Fruit fly (Drosophila melanogaster): ENCODE results near the gene CG42854.

DNA sequence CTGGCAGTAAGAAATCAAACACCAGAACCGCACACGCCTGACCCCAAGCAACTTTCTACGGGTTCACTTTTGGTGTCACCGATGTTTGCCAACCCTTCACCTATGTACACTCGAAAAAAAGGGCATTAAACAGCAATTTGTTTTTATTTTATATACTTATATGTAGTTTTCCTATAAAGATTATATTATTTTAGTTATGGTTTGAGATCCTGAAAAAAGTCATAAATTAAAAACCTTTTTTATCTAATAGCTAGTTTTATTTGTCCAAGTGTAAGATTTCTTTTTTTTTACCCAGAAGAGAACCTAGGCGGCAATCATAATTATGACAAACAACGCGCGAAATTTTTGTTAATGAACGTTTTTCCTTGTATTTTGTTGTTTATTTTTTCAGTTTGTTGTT, 46.6 kb upstream of the CG42854 start:
- TF ChIP-seq h (GFP tag; optimal IDR thresholded peaks at IDR 0.05), result no peak
- TF ChIP-seq Hr83 (GFP tag; optimal IDR thresholded peaks at IDR 0.05; ENCODE audit: poor library complexity, severe bottlenecking), result no peak
- no peak for TF ChIP-seq dsf (GFP tag; optimal IDR thresholded peaks at IDR 0.05; ENCODE audit: borderline replicate concordance)
- no peak for TF ChIP-seq CrebA (GFP tag; optimal IDR thresholded peaks at IDR 0.05; ENCODE audit: borderline replicate concordance)
- no peak for TF ChIP-seq Vsx2 (GFP tag; optimal IDR thresholded peaks at IDR 0.05; ENCODE audit: partially characterized antibody)
- no peak for TF ChIP-seq pan (optimal IDR thresholded peaks at IDR 0.05)
- TF ChIP-seq GATAd (GFP tag; optimal IDR thresholded peaks at IDR 0.05), result no peak
- TF ChIP-seq sage (GFP tag; optimal IDR thresholded peaks at IDR 0.05), result no peak
- TF ChIP-seq usp (GFP tag; optimal IDR thresholded peaks at IDR 0.05), result no peak
- no peak for TF ChIP-seq psq (GFP tag; optimal IDR thresholded peaks at IDR 0.05)
- TF ChIP-seq CG9705 (GFP tag; optimal IDR thresholded peaks at IDR 0.05), result no peak
- no peak for TF ChIP-seq fru (GFP tag; optimal IDR thresholded peaks at IDR 0.05)

All from whole organism, wandering third instar larva.